Fruit fly (Drosophila melanogaster) whole organism, adult: Measurements from ENCODE around the gene RhoGAP71E.

Experiments used
- CG7045 ChIP-seq: fragments of 200-800 bp; sonication (Bioruptor generic); optimal IDR thresholded peaks from 2 replicates; lab custom pipeline; 2017; ENCODE audit warnings: missing biosample characterization, mild to moderate bottlenecking, missing genetic modification characterization
- Hr96 ChIP-seq: fragments of 200-800 bp; sonication (Bioruptor generic); optimal IDR thresholded peaks from 2 replicates; lab custom pipeline; 2016; ENCODE audit warnings: missing biosample characterization, missing genetic modification characterization
- bab1 ChIP-seq: fragments of 200-800 bp; sonication (Bioruptor generic); optimal IDR thresholded peaks from 3 replicates; lab custom pipeline; 2019; ENCODE audit warnings: missing biosample characterization, mild to moderate bottlenecking, missing genetic modification characterization, moderate library complexity
- cic ChIP-seq: fragments of 200-800 bp; sonication (Bioruptor generic); optimal IDR thresholded peaks from 2 replicates; lab custom pipeline; 2017; ENCODE audit warnings: missing biosample characterization, mild to moderate bottlenecking, missing genetic modification characterization, moderate library complexity
- kay ChIP-seq: fragments of 200-800 bp; sonication (Bioruptor generic); peaks from one replicate; lab custom pipeline; 2016; ENCODE audit warnings: missing biosample characterization, missing genetic modification characterization, borderline replicate concordance
- pad ChIP-seq: fragments of 200-800 bp; sonication (Bioruptor generic); optimal IDR thresholded peaks from 3 replicates; lab custom pipeline; 2017; ENCODE audit warnings: missing biosample characterization, missing genetic modification characterization, mild to moderate bottlenecking, moderate library complexity, missing genetic modification reagents

- no peak for TF ChIP-seq bab1 (GFP tag; lab: Kevin White, UChicago)
- TF ChIP-seq CG7045 (GFP tag; lab: Kevin White, UChicago) = peak; percentile 69
- TF ChIP-seq Hr96 = no peak
- peak; percentile 98 for TF ChIP-seq cic
- peak; percentile 37 for TF ChIP-seq pad (GFP tag; lab: Kevin White, UChicago)
- peak; percentile 92 for TF ChIP-seq kay (GFP tag; lab: Kevin White, UChicago)
Measured at dm6 chr3L:15566484-15566955, 22.1 kb upstream of the RhoGAP71E start.
